Worm (Caenorhabditis elegans) whole organism, young adult: Measurements from ENCODE around the gene trcs-2.

ENCODE experiments used
- ama-1 ChIP-seq, 3 experiments: fragments of 150-350 bp in 1 of 3; sonication (generic microtip) in 2 of 3; optimal IDR thresholded peaks; 2 replicates each; lab custom pipeline; 2014 to 2018; ENCODE audit warnings: missing biosample characterization in 2 of 3, missing genetic modification characterization in 2 of 3, missing genetic modification reagents in 2 of 3
- nfya-2 ChIP-seq: fragments of 200-800 bp; sonication (Bioruptor generic); IDR thresholded peaks from 2 replicates; pipeline ENCODE4 v1.3.6; 2022; ENCODE audit warnings: missing genetic modification reagents, missing genetic modification characterization, missing compliant biosample characterization

DNA sequence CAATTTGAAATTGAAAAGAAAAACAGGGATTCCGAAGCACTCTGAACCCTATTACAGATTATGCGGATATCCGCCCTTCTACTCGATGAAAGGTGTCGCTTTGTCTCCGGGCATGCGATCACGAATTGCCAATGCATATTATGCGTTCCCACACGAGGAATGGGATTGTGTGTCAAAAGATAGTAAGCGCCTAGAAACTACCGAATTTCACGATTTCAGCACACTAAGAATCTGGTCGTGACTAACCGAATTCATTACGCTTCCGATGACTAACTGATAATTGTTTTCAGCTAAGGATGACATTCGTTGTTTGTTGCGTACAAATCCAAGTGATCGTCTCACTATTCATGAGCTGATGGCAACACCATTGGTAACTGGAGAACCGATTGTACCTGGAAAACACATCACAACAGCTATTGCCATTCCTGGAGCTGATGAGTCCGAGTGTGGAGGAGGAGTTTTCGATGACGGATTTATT is 24.1 kb downstream of the trcs-2 start:
- TF ChIP-seq nfya-2 (GFP tag; lab: Robert Waterston, UW) (no peak), ama-1 (optimal IDR thresholded peaks at IDR 0.05; lab: Kevin White, UChicago) (peak; percentile 23), ama-1 (GFP tag; optimal IDR thresholded peaks at IDR 0.05; lab: Kevin White, UChicago) (no peak)
